Worm (Caenorhabditis elegans) whole organism, L1 larva: ENCODE measurements around the gene irld-44.

ENCODE experiments used
- F16B12.6 ChIP-seq: fragments of 150-350 bp; optimal IDR thresholded peaks from 2 replicates; lab custom pipeline; 2014; ENCODE audit warnings: missing biosample characterization, missing genetic modification characterization
- aha-1 ChIP-seq: fragments of 150-350 bp; optimal IDR thresholded peaks from 2 replicates; lab custom pipeline; 2014; ENCODE audit warnings: missing biosample characterization, missing genetic modification characterization
- dpl-1 ChIP-seq, 3 experiments: fragments of 150-350 bp in 2 of 3; sonication (generic microtip) in 1 of 3; optimal IDR thresholded peaks; 2 replicates each; lab custom pipeline; 2014 to 2017; ENCODE audit warnings: missing biosample characterization in 3 of 3, missing genetic modification characterization in 3 of 3, missing genetic modification reagents in 3 of 3
- dsc-1 ChIP-seq: sonication (generic microtip); optimal IDR thresholded peaks from 2 replicates; lab custom pipeline; 2016; ENCODE audit warnings: mild to moderate bottlenecking, missing genetic modification characterization, missing compliant biosample characterization
- efl-1 ChIP-seq, 4 experiments: fragments of 150-350 bp; optimal IDR thresholded peaks in 3 of 4; peaks in 1 of 4; 1 replicate in 1 of 4; 2 replicates in 3 of 4; lab custom pipeline; 2014; ENCODE audit warnings: missing biosample characterization in 2 of 4, missing genetic modification characterization in 2 of 4, missing genetic modification reagents in 2 of 4
- efl-3 ChIP-seq: fragments of 200-800 bp; sonication (Bioruptor generic); optimal IDR thresholded peaks from 2 replicates; lab custom pipeline; 2018; ENCODE audit warnings: mild to moderate bottlenecking, missing genetic modification characterization, missing compliant biosample characterization
- egl-27 ChIP-seq, 2 experiments: fragments of 150-350 bp in 1 of 2; sonication (generic microtip); optimal IDR thresholded peaks; 3 replicates each; lab custom pipeline; 2017 to 2018; ENCODE audit warnings: missing biosample characterization in 2 of 2, missing genetic modification characterization in 2 of 2, missing genetic modification reagents in 2 of 2
- elt-3 ChIP-seq, 6 experiments: fragments of 150-350 bp in 1 of 6; sonication (generic microtip); optimal IDR thresholded peaks; 2 replicates each; lab custom pipeline; 2017 to 2018; ENCODE audit warnings: missing biosample characterization in 6 of 6, missing genetic modification characterization in 6 of 6, inconsistent platforms in 1 of 6
- fkh-8 ChIP-seq: sonication (generic microtip); optimal IDR thresholded peaks from 2 replicates; lab custom pipeline; 2016; ENCODE audit warnings: mild to moderate bottlenecking, missing genetic modification characterization, missing compliant biosample characterization
- fos-1 ChIP-seq: fragments of 150-350 bp; optimal IDR thresholded peaks from 2 replicates; lab custom pipeline; 2014; ENCODE audit warnings: missing biosample characterization, missing genetic modification characterization
- hlh-17 ChIP-seq: fragments of 200-800 bp; sonication (Bioruptor generic); optimal IDR thresholded peaks from 2 replicates; lab custom pipeline; 2018; ENCODE audit warnings: missing genetic modification characterization, mild to moderate bottlenecking, missing compliant biosample characterization, moderate library complexity, borderline replicate concordance
- hpl-2 ChIP-seq: fragments of 150-350 bp; optimal IDR thresholded peaks from 2 replicates; lab custom pipeline; 2014; ENCODE audit warnings: missing biosample characterization, missing genetic modification reagents, missing genetic modification characterization
- isw-1 ChIP-seq: fragments of 200-800 bp; sonication (Bioruptor generic); IDR thresholded peaks from 2 replicates; pipeline ENCODE4 v1.3.6; 2022; ENCODE audit warnings: missing genetic modification characterization, missing compliant biosample characterization
- lin-13 ChIP-seq: fragments of 150-350 bp; optimal IDR thresholded peaks from 2 replicates; lab custom pipeline; 2014; ENCODE audit warnings: missing biosample characterization, missing genetic modification reagents, missing genetic modification characterization
- lin-14 ChIP-seq: fragments of 200-800 bp; sonication (Bioruptor generic); optimal IDR thresholded peaks from 2 replicates; lab custom pipeline; 2018; ENCODE audit warnings: mild to moderate bottlenecking, missing genetic modification characterization, moderate library complexity, missing compliant biosample characterization
- lir-3 ChIP-seq: sonication (generic microtip); optimal IDR thresholded peaks from 2 replicates; lab custom pipeline; 2016; ENCODE audit warnings: mild to moderate bottlenecking, missing genetic modification characterization, moderate library complexity, missing compliant biosample characterization; ENCODE audit not compliant: poor library complexity
- mef-2 ChIP-seq: fragments of 150-350 bp; optimal IDR thresholded peaks from 2 replicates; lab custom pipeline; 2014; ENCODE audit warnings: missing biosample characterization, missing genetic modification characterization
- nhr-11 ChIP-seq: fragments of 150-350 bp; optimal IDR thresholded peaks from 2 replicates; lab custom pipeline; 2014; ENCODE audit warnings: missing biosample characterization, missing genetic modification characterization
- nhr-20 ChIP-seq: sonication (generic microtip); optimal IDR thresholded peaks from 2 replicates; lab custom pipeline; 2016; ENCODE audit warnings: mild to moderate bottlenecking, missing genetic modification characterization, missing compliant biosample characterization
- nhr-237 ChIP-seq: fragments of 150-350 bp; optimal IDR thresholded peaks from 2 replicates; lab custom pipeline; 2014; ENCODE audit warnings: missing biosample characterization, missing genetic modification characterization
- nhr-28 ChIP-seq: fragments of 150-350 bp; optimal IDR thresholded peaks from 2 replicates; lab custom pipeline; 2014; ENCODE audit warnings: missing biosample characterization, missing genetic modification characterization
- nhr-47 ChIP-seq: sonication (generic microtip); optimal IDR thresholded peaks from 2 replicates; lab custom pipeline; 2016; ENCODE audit warnings: mild to moderate bottlenecking, missing genetic modification characterization, moderate library complexity, missing compliant biosample characterization
- nhr-76 ChIP-seq: sonication (generic microtip); optimal IDR thresholded peaks from 2 replicates; lab custom pipeline; 2017; ENCODE audit warnings: missing biosample characterization, missing genetic modification characterization
- pax-3 ChIP-seq: fragments of 200-800 bp; sonication (Bioruptor generic); optimal IDR thresholded peaks from 2 replicates; lab custom pipeline; 2018; ENCODE audit warnings: mild to moderate bottlenecking, missing genetic modification characterization, moderate library complexity, missing compliant biosample characterization
- pqm-1 ChIP-seq: sonication (generic microtip); optimal IDR thresholded peaks from 3 replicates; lab custom pipeline; 2017; ENCODE audit warnings: missing biosample characterization, missing genetic modification characterization
- rnt-1 ChIP-seq: sonication (generic microtip); optimal IDR thresholded peaks from 2 replicates; lab custom pipeline; 2016; ENCODE audit warnings: mild to moderate bottlenecking, missing genetic modification characterization, moderate library complexity, missing compliant biosample characterization
- snpc-4 ChIP-seq: fragments of 150-350 bp; optimal IDR thresholded peaks from 2 replicates; lab custom pipeline; 2014; ENCODE audit warnings: missing biosample characterization, missing genetic modification characterization
- snu-23 ChIP-seq: sonication (generic microtip); optimal IDR thresholded peaks from 2 replicates; lab custom pipeline; 2016; ENCODE audit warnings: missing genetic modification characterization, missing compliant biosample characterization
- tbx-2 ChIP-seq: sonication (generic microtip); optimal IDR thresholded peaks from 2 replicates; lab custom pipeline; 2016; ENCODE audit warnings: missing genetic modification characterization, missing compliant biosample characterization
- unc-30 ChIP-seq: sonication (generic microtip); optimal IDR thresholded peaks from 2 replicates; lab custom pipeline; 2017; ENCODE audit warnings: missing biosample characterization, missing genetic modification characterization
- unc-62 ChIP-seq: fragments of 150-350 bp; optimal IDR thresholded peaks from 2 replicates; lab custom pipeline; 2014; ENCODE audit warnings: missing biosample characterization, missing genetic modification reagents, missing genetic modification characterization
- unc-86 ChIP-seq: sonication (generic microtip); optimal IDR thresholded peaks from 2 replicates; lab custom pipeline; 2016; ENCODE audit warnings: missing genetic modification characterization, missing compliant biosample characterization
- unc-98 ChIP-seq: fragments of 200-800 bp; sonication (Bioruptor generic); IDR thresholded peaks from 2 replicates; pipeline ENCODE4 v1.3.6; 2022; ENCODE audit warnings: missing genetic modification characterization, missing compliant biosample characterization
- zag-1 ChIP-seq: fragments of 150-350 bp; optimal IDR thresholded peaks from 2 replicates; lab custom pipeline; 2014; ENCODE audit warnings: missing biosample characterization, missing genetic modification characterization
- ztf-11 ChIP-seq, 2 experiments: sonication (generic microtip); optimal IDR thresholded peaks; 2 replicates each; lab custom pipeline; 2016 to 2017; ENCODE audit warnings: missing genetic modification characterization in 2 of 2, missing biosample characterization in 1 of 2, missing compliant biosample characterization in 1 of 2

The irld-44 gene

ce11 chrV:1643886-1644285 lies 7.3 kb upstream of the irld-44 start, which contains the start of gene alh-2:
Gene alh-2, plus strand, starts transcription at chrV:1644169.
- TF ChIP-seq snu-23 = no peak

- TF ChIP-seq F16B12.6 (tag; lab: Kevin White, UChicago) (no peak), nhr-47 (tag; lab: Kevin White, UChicago) (no peak), hlh-17 (no peak), egl-27 (tag; optimal IDR thresholded peaks at IDR 0.05; lab: Kevin White, UChicago) (no peak), efl-1 (optimal IDR thresholded peaks at IDR 0.05; lab: Kevin White, UChicago) (no peak), efl-1 (GFP tag; optimal IDR thresholded peaks at IDR 0.05 in 1 of 2; lab: Kevin White, UChicago) (no peak), aha-1 (tag; lab: Kevin White, UChicago) (no peak), nhr-11 (tag; lab: Kevin White, UChicago) (no peak)
These were observed 3.1 kb upstream of the irld-44 start, which contains the start of gene irld-45 for ce11 chrV:1648000-1648399. Gene irld-45, plus strand, starts transcription at chrV:1648300.

- no peak for TF ChIP-seq dsc-1 (tag; lab: Kevin White, UChicago)
- peak; percentile 32 for TF ChIP-seq nhr-20 (tag; lab: Kevin White, UChicago)
- TF ChIP-seq lin-14 = no peak
- peak; percentile 82 for TF ChIP-seq fkh-8 (tag; lab: Kevin White, UChicago)
- TF ChIP-seq elt-3 (tag; optimal IDR thresholded peaks at IDR 0.05; lab: Kevin White, UChicago) = no peak
- TF ChIP-seq ztf-11 (tag; optimal IDR thresholded peaks at IDR 0.05; lab: Kevin White, UChicago) = no peak
- TF ChIP-seq lir-3 (tag; lab: Kevin White, UChicago) = no peak
- TF ChIP-seq unc-86 (tag; lab: Kevin White, UChicago) = no peak
- no peak for TF ChIP-seq unc-98 (GFP tag; lab: Robert Waterston, UW)
- no peak for TF ChIP-seq tbx-2 (tag; lab: Kevin White, UChicago)
- TF ChIP-seq efl-3 (GFP tag; lab: Kevin White, UChicago) = no peak
- no peak for TF ChIP-seq egl-27 (tag; optimal IDR thresholded peaks at IDR 0.05; lab: Kevin White, UChicago)
- TF ChIP-seq pqm-1 (tag; lab: Kevin White, UChicago) = no peak
These were observed 3.7 kb downstream of the irld-44 start, which contains the start of gene irld-11 for ce11 chrV:1654845-1655244. Gene irld-11, plus strand, starts transcription at chrV:1655145.

ce11 chrV:1662270-1662669 lies 11.1 kb downstream of the irld-44 start, which contains the start of gene irld-40:
Gene irld-40, plus strand, starts transcription at chrV:1662570.
- no peak for TF ChIP-seq nhr-76 (tag; lab: Kevin White, UChicago)
- no peak for TF ChIP-seq pax-3 (tag; lab: Kevin White, UChicago)
- TF ChIP-seq nhr-28 (tag; lab: Kevin White, UChicago) = no peak
- no peak for TF ChIP-seq hpl-2 (GFP tag; lab: Kevin White, UChicago)
- no peak for TF ChIP-seq zag-1 (tag; lab: Kevin White, UChicago)
- no peak for TF ChIP-seq dpl-1 (GFP tag; optimal IDR thresholded peaks at IDR 0.05; lab: Kevin White, UChicago)
- no peak for TF ChIP-seq mef-2
- no peak for TF ChIP-seq hlh-17
- TF ChIP-seq snpc-4 (tag; lab: Kevin White, UChicago) = no peak
- no peak for TF ChIP-seq rnt-1 (tag; lab: Kevin White, UChicago)
- TF ChIP-seq unc-62 (GFP tag; lab: Kevin White, UChicago) = no peak
- TF ChIP-seq lin-13 (GFP tag; lab: Kevin White, UChicago) = no peak
- no peak for TF ChIP-seq egl-27 (tag; optimal IDR thresholded peaks at IDR 0.05; lab: Kevin White, UChicago)
- TF ChIP-seq fos-1 (tag; lab: Kevin White, UChicago) = no peak
- TF ChIP-seq nhr-237 (tag; lab: Kevin White, UChicago) = no peak
- no peak for TF ChIP-seq unc-30 (tag; lab: Kevin White, UChicago)
- TF ChIP-seq isw-1 (GFP tag; lab: Robert Waterston, UW) = no peak
